Worm (Caenorhabditis elegans) whole organism, young adult: ENCODE measurements around the gene pid-5.

Source experiments
- B0336.3 ChIP-seq: fragments of 200-800 bp; sonication (Bioruptor generic); IDR thresholded peaks from 2 replicates; pipeline ENCODE4 v1.3.6; 2022; ENCODE audit warnings: missing genetic modification characterization, missing compliant biosample characterization
- F22D6.2 ChIP-seq: sonication (generic microtip); optimal IDR thresholded peaks from 2 replicates; lab custom pipeline; 2016; ENCODE audit warnings: mild to moderate bottlenecking, missing genetic modification characterization, missing compliant biosample characterization
- K11D2.4 ChIP-seq: fragments of 200-800 bp; sonication (Bioruptor generic); IDR thresholded peaks from 2 replicates; pipeline ENCODE4 v1.3.6; 2022; ENCODE audit warnings: missing genetic modification reagents, missing genetic modification characterization, missing compliant biosample characterization
- Y53G8AR.9 ChIP-seq: fragments of 200-800 bp; sonication (Bioruptor generic); conservative IDR thresholded peaks from 2 replicates; pipeline ENCODE4 v1.3.6; 2022; ENCODE audit warnings: missing genetic modification reagents, missing genetic modification characterization, missing compliant biosample characterization
- Y56A3A.18 ChIP-seq: fragments of 200-800 bp; sonication (Bioruptor generic); IDR thresholded peaks from 2 replicates; pipeline ENCODE4 v1.3.6; 2022; ENCODE audit warnings: missing genetic modification reagents, missing genetic modification characterization, missing compliant biosample characterization
- atf-7 ChIP-seq: sonication (generic microtip); optimal IDR thresholded peaks from 2 replicates; lab custom pipeline; 2017; ENCODE audit warnings: mild to moderate bottlenecking, missing genetic modification characterization, missing compliant biosample characterization
- attf-5 ChIP-seq: fragments of 200-800 bp; sonication (Bioruptor generic); optimal IDR thresholded peaks from 2 replicates; lab custom pipeline; 2018; ENCODE audit warnings: mild to moderate bottlenecking, missing genetic modification characterization, missing compliant biosample characterization
- cebp-1 ChIP-seq, 2 experiments: fragments of 200-800 bp in 1 of 2; sonication (Bioruptor generic) in 1 of 2; sonication (generic microtip) in 1 of 2; IDR thresholded peaks in 1 of 2; optimal IDR thresholded peaks in 1 of 2; 2 replicates each; pipeline versions ENCODE4 v1.3.6 to Lab custom; 2017 to 2022; ENCODE audit warnings: missing compliant biosample characterization in 2 of 2, missing genetic modification characterization in 2 of 2, mild to moderate bottlenecking in 1 of 2, missing genetic modification reagents in 1 of 2, moderate library complexity in 1 of 2
- ceh-100 ChIP-seq: fragments of 200-800 bp; sonication (Bioruptor generic); IDR thresholded peaks from 2 replicates; pipeline ENCODE4 v1.3.6; 2022; ENCODE audit warnings: missing genetic modification reagents, missing genetic modification characterization, missing compliant biosample characterization
- ceh-27 ChIP-seq: fragments of 200-800 bp; sonication (Bioruptor generic); optimal IDR thresholded peaks from 2 replicates; lab custom pipeline; 2018; ENCODE audit warnings: mild to moderate bottlenecking, missing genetic modification characterization, moderate library complexity, missing compliant biosample characterization
- chd-7 ChIP-seq: sonication (generic microtip); optimal IDR thresholded peaks from 2 replicates; lab custom pipeline; 2016; ENCODE audit warnings: mild to moderate bottlenecking, missing genetic modification characterization, moderate library complexity, missing compliant biosample characterization
- dox-1 ChIP-seq: fragments of 200-800 bp; sonication (Bioruptor generic); IDR thresholded peaks from 2 replicates; pipeline ENCODE4 v1.3.6; 2022; ENCODE audit warnings: missing genetic modification reagents, missing genetic modification characterization, missing compliant biosample characterization
- dpff-1 ChIP-seq: sonication (generic microtip); optimal IDR thresholded peaks from 2 replicates; lab custom pipeline; 2017; ENCODE audit warnings: mild to moderate bottlenecking, missing genetic modification characterization, missing compliant biosample characterization
- efl-1 ChIP-seq: fragments of 150-350 bp; optimal IDR thresholded peaks from 2 replicates; lab custom pipeline; 2014; ENCODE audit warnings: missing biosample characterization, missing genetic modification reagents, missing genetic modification characterization
- egl-44 ChIP-seq: fragments of 200-800 bp; sonication (Bioruptor generic); IDR thresholded peaks from 2 replicates; pipeline ENCODE4 v1.3.6; 2022; ENCODE audit warnings: missing genetic modification reagents, missing genetic modification characterization, missing compliant biosample characterization
- ets-4 ChIP-seq: fragments of 200-800 bp; sonication (Bioruptor generic); optimal IDR thresholded peaks from 2 replicates; lab custom pipeline; 2018; ENCODE audit warnings: mild to moderate bottlenecking, missing genetic modification characterization, missing compliant biosample characterization
- fkh-3 ChIP-seq: sonication (generic microtip); optimal IDR thresholded peaks from 2 replicates; lab custom pipeline; 2016; ENCODE audit warnings: mild to moderate bottlenecking, missing genetic modification characterization, missing compliant biosample characterization
- hrde-1 ChIP-seq: sonication (generic microtip); optimal IDR thresholded peaks from 2 replicates; lab custom pipeline; 2016; ENCODE audit warnings: missing genetic modification characterization, mild to moderate bottlenecking, missing compliant biosample characterization, moderate library complexity, missing genotype, missing genetic modification reagents, borderline replicate concordance
- let-607 ChIP-seq, 2 experiments: fragments of 200-800 bp in 1 of 2; sonication (Bioruptor generic) in 1 of 2; sonication (generic microtip) in 1 of 2; optimal IDR thresholded peaks; 2 replicates each; lab custom pipeline; 2016 to 2018; ENCODE audit warnings: mild to moderate bottlenecking in 2 of 2, missing compliant biosample characterization in 2 of 2, missing genetic modification characterization in 2 of 2, moderate library complexity in 2 of 2, missing genotype in 1 of 2
- lin-40 ChIP-seq: sonication (generic microtip); optimal IDR thresholded peaks from 2 replicates; lab custom pipeline; 2016; ENCODE audit warnings: missing genetic modification characterization, mild to moderate bottlenecking, missing compliant biosample characterization, missing genotype, missing genetic modification reagents
- mcd-1 ChIP-seq: fragments of 200-800 bp; sonication (Bioruptor generic); IDR thresholded peaks from 2 replicates; pipeline ENCODE4 v1.3.6; 2022; ENCODE audit warnings: missing genetic modification reagents, missing genetic modification characterization, missing compliant biosample characterization
- mel-28 ChIP-seq: sonication (generic microtip); optimal IDR thresholded peaks from 2 replicates; lab custom pipeline; 2016; ENCODE audit warnings: borderline replicate concordance, mild to moderate bottlenecking, missing genetic modification characterization, missing compliant biosample characterization
- nfyb-1 ChIP-seq: fragments of 200-800 bp; sonication (Bioruptor generic); IDR thresholded peaks from 2 replicates; pipeline ENCODE4 v1.3.6; 2022; ENCODE audit warnings: missing genetic modification reagents, missing genetic modification characterization, missing compliant biosample characterization
- nhr-27 ChIP-seq: fragments of 200-800 bp; sonication (Bioruptor generic); optimal IDR thresholded peaks from 2 replicates; lab custom pipeline; 2018; ENCODE audit warnings: mild to moderate bottlenecking, missing genetic modification characterization, moderate library complexity, missing compliant biosample characterization
- nhr-80 ChIP-seq: sonication (generic microtip); optimal IDR thresholded peaks from 2 replicates; lab custom pipeline; 2016; ENCODE audit warnings: missing genetic modification characterization, missing compliant biosample characterization
- nhr-90 ChIP-seq: sonication (generic microtip); optimal IDR thresholded peaks from 2 replicates; lab custom pipeline; 2016; ENCODE audit warnings: missing genotype, mild to moderate bottlenecking, missing genetic modification characterization, missing compliant biosample characterization
- pha-4 ChIP-seq: fragments of 150-350 bp; sonication (generic microtip); optimal IDR thresholded peaks from 2 replicates; lab custom pipeline; 2014; ENCODE audit warnings: missing biosample characterization, missing genetic modification reagents, missing genetic modification characterization
- rpc-1 ChIP-seq, 2 experiments: fragments of 150-350 bp in 1 of 2; sonication (generic microtip) in 1 of 2; optimal IDR thresholded peaks; 2 replicates each; lab custom pipeline; 2014 to 2018; ENCODE audit warnings: missing biosample characterization in 1 of 2, missing genetic modification characterization in 1 of 2, missing genetic modification reagents in 1 of 2, missing genotype in 1 of 2
- snpc-4 ChIP-seq, 5 experiments: fragments of 150-350 bp in 1 of 5; sonication (generic microtip) in 4 of 5; optimal IDR thresholded peaks; 2 replicates each; lab custom pipeline; 2014 to 2018; ENCODE audit warnings: missing genetic modification characterization in 5 of 5, missing biosample characterization in 3 of 5, antibody characterized with exemption in 2 of 5, mild to moderate bottlenecking in 2 of 5, missing compliant biosample characterization in 2 of 5, missing genotype in 2 of 5, moderate library complexity in 2 of 5, missing genetic modification reagents in 1 of 5
- somi-1 ChIP-seq: fragments of 200-800 bp; sonication (Bioruptor generic); optimal IDR thresholded peaks from 2 replicates; lab custom pipeline; 2018; ENCODE audit warnings: mild to moderate bottlenecking, missing genetic modification characterization, missing compliant biosample characterization
- tbp1 ChIP-seq: fragments of 200-800 bp; sonication (Bioruptor generic); optimal IDR thresholded peaks from 2 replicates; lab custom pipeline; 2018; ENCODE audit warnings: mild to moderate bottlenecking, missing genetic modification characterization, missing compliant biosample characterization
- tlf-1 ChIP-seq: fragments of 200-800 bp; sonication (Bioruptor generic); optimal IDR thresholded peaks from 2 replicates; lab custom pipeline; 2018; ENCODE audit warnings: mild to moderate bottlenecking, missing genetic modification characterization, missing compliant biosample characterization
- unc-62 ChIP-seq: fragments of 150-350 bp; optimal IDR thresholded peaks from 2 replicates; lab custom pipeline; 2014; ENCODE audit warnings: missing biosample characterization, missing genetic modification reagents, missing genetic modification characterization
- ztf-22 ChIP-seq: fragments of 200-800 bp; sonication (Bioruptor generic); optimal IDR thresholded peaks from 2 replicates; lab custom pipeline; 2018; ENCODE audit warnings: mild to moderate bottlenecking, missing genetic modification characterization, moderate library complexity, missing compliant biosample characterization
- ztf-26 ChIP-seq: sonication (generic microtip); optimal IDR thresholded peaks from 2 replicates; lab custom pipeline; 2017; ENCODE audit warnings: missing genetic modification characterization, missing compliant biosample characterization

The pid-5 gene

ce11 chrV:4129604-4130003 is 46.1 kb upstream of the pid-5 start, which contains the start of gene phat-4:
TSS of gene phat-4 (plus strand) at chrV:4129904.
- no peak for TF ChIP-seq efl-1 (GFP tag; lab: Kevin White, UChicago)
- no peak for TF ChIP-seq K11D2.4
- TF ChIP-seq let-607 (tag; optimal IDR thresholded peaks at IDR 0.05; lab: Kevin White, UChicago), result no peak
- no peak for TF ChIP-seq fkh-3
- no peak for TF ChIP-seq chd-7
- TF ChIP-seq Y53G8AR.9 (GFP tag; lab: Robert Waterston, UW), result no peak
- no peak for TF ChIP-seq ets-4 (GFP tag; lab: Kevin White, UChicago)
- TF ChIP-seq unc-62, result no peak
- no peak for TF ChIP-seq lin-40 (tag; lab: Kevin White, UChicago)

ce11 chrV:4131471-4131939 is 44.2 kb upstream of the pid-5 start, which contains the start of gene nhr-57:
TSS of gene nhr-57 (plus strand) at chrV:4131889.
- TF ChIP-seq nhr-80 (tag; lab: Kevin White, UChicago) (peak; percentile 83), atf-7 (peak; percentile 60), lin-40 (tag; lab: Kevin White, UChicago) (peak; percentile 77), cebp-1 (GFP tag; IDR thresholded peaks at IDR 0.05; lab: Robert Waterston, UW) (no peak), cebp-1 (tag; optimal IDR thresholded peaks at IDR 0.05; lab: Kevin White, UChicago) (peak; percentile 73), somi-1 (peak; percentile 51), Y56A3A.18 (GFP tag; lab: Robert Waterston, UW) (no peak), ceh-100 (GFP tag; lab: Robert Waterston, UW) (no peak), dox-1 (peak; percentile 51), snpc-4 (GFP tag; optimal IDR thresholded peaks at IDR 0.05; lab: Kevin White, UChicago) (no peak), snpc-4 (tag; optimal IDR thresholded peaks at IDR 0.05; lab: Kevin White, UChicago) (peak in 1 of 4 experiments; percentile 2), ceh-27 (GFP tag; lab: Kevin White, UChicago) (peak; percentile 48), nhr-90 (tag; lab: Kevin White, UChicago) (no peak), F22D6.2 (tag; lab: Kevin White, UChicago) (peak; percentile 50), rpc-1 (optimal IDR thresholded peaks at IDR 0.05; lab: Kevin White, UChicago) (no peak), rpc-1 (tag; optimal IDR thresholded peaks at IDR 0.05; lab: Kevin White, UChicago) (no peak), let-607 (tag; optimal IDR thresholded peaks at IDR 0.05; lab: Kevin White, UChicago) (peak in 1 of 2 experiments; percentile 44), pha-4 (tag; lab: Kevin White, UChicago) (peak; percentile 79), B0336.3 (GFP tag; lab: Robert Waterston, UW) (peak; percentile 74), attf-5 (GFP tag; lab: Kevin White, UChicago) (peak; percentile 29), dpff-1 (tag; lab: Kevin White, UChicago) (no peak), tlf-1 (GFP tag; lab: Kevin White, UChicago) (no peak), tbp1 (GFP tag; lab: Kevin White, UChicago) (peak; percentile 33), chd-7 (peak; percentile 16), mcd-1 (GFP tag; lab: Robert Waterston, UW) (peak; percentile 42), unc-62 (peak; percentile 16), ztf-26 (tag; lab: Kevin White, UChicago) (peak; percentile 25), ztf-22 (GFP tag; lab: Kevin White, UChicago) (peak; percentile 35)

- TF ChIP-seq egl-44 (GFP tag; lab: Robert Waterston, UW) (no peak), ceh-27 (GFP tag; lab: Kevin White, UChicago) (no peak), hrde-1 (tag; lab: Kevin White, UChicago) (no peak), mel-28 (tag; lab: Kevin White, UChicago) (no peak), nhr-27 (tag; lab: Kevin White, UChicago) (no peak), nfyb-1 (GFP tag; lab: Robert Waterston, UW) (no peak), rpc-1 (optimal IDR thresholded peaks at IDR 0.05; lab: Kevin White, UChicago) (no peak), rpc-1 (tag; optimal IDR thresholded peaks at IDR 0.05; lab: Kevin White, UChicago) (no peak)
These were observed 41.0 kb upstream of the pid-5 start, which contains the start of gene lgc-1 for ce11 chrV:4134728-4135127. TSS of gene lgc-1 (plus strand) at chrV:4135028.
